Fruit fly (Drosophila melanogaster) whole organism, prepupa: ENCODE data around the gene CG34132.

ENCODE experiments used
- CG6792 ChIP-seq: fragments of 200-800 bp; sonication (Bioruptor generic); optimal IDR thresholded peaks from 3 replicates; lab custom pipeline; 2016; ENCODE audit warnings: missing biosample characterization, missing genetic modification characterization
- Lpt ChIP-seq: fragments of 200-800 bp; sonication (Bioruptor generic); optimal IDR thresholded peaks from 3 replicates; lab custom pipeline; 2016; ENCODE audit warnings: missing biosample characterization, missing genetic modification characterization

DNA sequence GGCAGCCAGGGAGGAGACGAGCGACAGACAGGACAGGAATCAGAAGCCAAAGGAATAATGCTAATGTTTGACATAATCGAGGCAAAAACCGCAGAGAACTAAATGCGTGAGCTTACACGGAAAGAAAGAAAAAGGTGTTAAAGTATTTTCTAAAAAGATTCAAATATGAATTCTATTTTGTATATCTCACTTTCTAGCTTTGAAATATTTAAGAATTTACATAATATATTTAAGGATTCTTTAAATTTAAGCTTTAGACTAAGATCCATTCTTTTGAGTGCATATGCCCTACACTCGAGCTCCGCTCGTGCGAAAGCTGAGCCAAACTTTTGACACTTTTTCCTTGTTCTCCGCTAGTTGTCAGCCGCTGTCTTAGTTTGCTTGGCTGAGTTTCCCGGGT, 45.9 kb downstream of the CG34132 start:
- no peak for TF ChIP-seq CG6792 (GFP tag; lab: Kevin White, UChicago)
- TF ChIP-seq Lpt (GFP tag; lab: Kevin White, UChicago), result no peak
